Worm (Caenorhabditis elegans) whole organism, L1 larva: ENCODE data around the gene ZK402.5.

Experiments
- Y116A8C.19 ChIP-seq: sonication (generic microtip); optimal IDR thresholded peaks from 2 replicates; lab custom pipeline; 2016; ENCODE audit warnings: missing compliant biosample characterization, missing genetic modification characterization, borderline replicate concordance
- blmp-1 ChIP-seq: fragments of 150-350 bp; optimal IDR thresholded peaks from 2 replicates; lab custom pipeline; 2014; ENCODE audit warnings: missing biosample characterization, missing genetic modification characterization
- ceh-63 ChIP-seq: fragments of 200-800 bp; sonication (Bioruptor generic); optimal IDR thresholded peaks from 2 replicates; lab custom pipeline; 2018; ENCODE audit warnings: mild to moderate bottlenecking, missing genetic modification characterization, missing compliant biosample characterization
- ceh-88 ChIP-seq: fragments of 200-800 bp; sonication (Bioruptor generic); IDR thresholded peaks from 2 replicates; pipeline ENCODE4 v1.3.6; 2022; ENCODE audit warnings: missing genetic modification characterization, missing compliant biosample characterization
- efl-1 ChIP-seq, 4 experiments: fragments of 150-350 bp; optimal IDR thresholded peaks in 3 of 4; peaks in 1 of 4; 1 replicate in 1 of 4; 2 replicates in 3 of 4; lab custom pipeline; 2014; ENCODE audit warnings: missing biosample characterization in 2 of 4, missing genetic modification characterization in 2 of 4, missing genetic modification reagents in 2 of 4
- egl-13 ChIP-seq: sonication (generic microtip); optimal IDR thresholded peaks from 2 replicates; lab custom pipeline; 2016; ENCODE audit warnings: missing genotype, missing genetic modification reagents, missing genetic modification characterization, missing compliant biosample characterization
- egl-27 ChIP-seq, 2 experiments: fragments of 150-350 bp in 1 of 2; sonication (generic microtip); optimal IDR thresholded peaks; 3 replicates each; lab custom pipeline; 2017 to 2018; ENCODE audit warnings: missing biosample characterization in 2 of 2, missing genetic modification characterization in 2 of 2, missing genetic modification reagents in 2 of 2
- elt-3 ChIP-seq, 6 experiments: fragments of 150-350 bp in 1 of 6; sonication (generic microtip); optimal IDR thresholded peaks; 2 replicates each; lab custom pipeline; 2017 to 2018; ENCODE audit warnings: missing biosample characterization in 6 of 6, missing genetic modification characterization in 6 of 6, inconsistent platforms in 1 of 6
- ets-5 ChIP-seq: fragments of 200-800 bp; sonication (Bioruptor generic); IDR thresholded peaks from 2 replicates; pipeline ENCODE4 v1.3.6; 2022; ENCODE audit warnings: missing genetic modification characterization, missing compliant biosample characterization
- hlh-17 ChIP-seq: fragments of 200-800 bp; sonication (Bioruptor generic); optimal IDR thresholded peaks from 2 replicates; lab custom pipeline; 2018; ENCODE audit warnings: missing genetic modification characterization, mild to moderate bottlenecking, missing compliant biosample characterization, moderate library complexity, borderline replicate concordance
- irx-1 ChIP-seq: sonication (generic microtip); optimal IDR thresholded peaks from 2 replicates; lab custom pipeline; 2016; ENCODE audit warnings: missing genetic modification characterization, missing compliant biosample characterization
- jun-1 ChIP-seq: fragments of 150-350 bp; optimal IDR thresholded peaks from 2 replicates; lab custom pipeline; 2014; ENCODE audit warnings: missing biosample characterization, missing genetic modification reagents, missing genetic modification characterization
- lin-14 ChIP-seq: fragments of 200-800 bp; sonication (Bioruptor generic); optimal IDR thresholded peaks from 2 replicates; lab custom pipeline; 2018; ENCODE audit warnings: mild to moderate bottlenecking, missing genetic modification characterization, moderate library complexity, missing compliant biosample characterization
- lin-35 ChIP-seq, 2 experiments: fragments of 150-350 bp; optimal IDR thresholded peaks; 2 replicates each; lab custom pipeline; 2014; ENCODE audit warnings: missing biosample characterization in 2 of 2, missing genetic modification characterization in 2 of 2, missing genetic modification reagents in 2 of 2
- lir-3 ChIP-seq: sonication (generic microtip); optimal IDR thresholded peaks from 2 replicates; lab custom pipeline; 2016; ENCODE audit warnings: mild to moderate bottlenecking, missing genetic modification characterization, moderate library complexity, missing compliant biosample characterization; ENCODE audit not compliant: poor library complexity
- lsy-2 ChIP-seq, 2 experiments: fragments of 150-350 bp; optimal IDR thresholded peaks; 2 replicates each; lab custom pipeline; 2014; ENCODE audit warnings: missing biosample characterization in 2 of 2, missing genetic modification characterization in 2 of 2
- mdl-1 ChIP-seq, 2 experiments: fragments of 150-350 bp; optimal IDR thresholded peaks; 2 replicates each; lab custom pipeline; 2014 to 2017; ENCODE audit warnings: missing biosample characterization in 2 of 2, missing genetic modification characterization in 2 of 2, inconsistent platforms in 1 of 2
- mep-1 ChIP-seq: fragments of 150-350 bp; optimal IDR thresholded peaks from 2 replicates; lab custom pipeline; 2014; ENCODE audit warnings: missing biosample characterization, missing genetic modification characterization
- nhr-12 ChIP-seq: sonication (generic microtip); optimal IDR thresholded peaks from 2 replicates; lab custom pipeline; 2017; ENCODE audit warnings: missing biosample characterization, missing genetic modification characterization
- nhr-19 ChIP-seq: fragments of 200-800 bp; sonication (Bioruptor generic); conservative IDR thresholded peaks from 2 replicates; pipeline ENCODE4 v1.3.6; 2022; ENCODE audit warnings: missing genetic modification characterization, missing compliant biosample characterization
- nhr-20 ChIP-seq: sonication (generic microtip); optimal IDR thresholded peaks from 2 replicates; lab custom pipeline; 2016; ENCODE audit warnings: mild to moderate bottlenecking, missing genetic modification characterization, missing compliant biosample characterization
- nhr-237 ChIP-seq: fragments of 150-350 bp; optimal IDR thresholded peaks from 2 replicates; lab custom pipeline; 2014; ENCODE audit warnings: missing biosample characterization, missing genetic modification characterization
- nhr-71 ChIP-seq: sonication (generic microtip); optimal IDR thresholded peaks from 2 replicates; lab custom pipeline; 2016; ENCODE audit warnings: mild to moderate bottlenecking, missing genetic modification characterization, moderate library complexity, missing compliant biosample characterization
- nhr-84 ChIP-seq: sonication (generic microtip); optimal IDR thresholded peaks from 2 replicates; lab custom pipeline; 2017; ENCODE audit warnings: missing biosample characterization, missing genetic modification characterization
- nhr-85 ChIP-seq: sonication (generic microtip); peaks from one replicate; lab custom pipeline; 2016; ENCODE audit warnings: missing genetic modification characterization, inconsistent platforms, missing compliant biosample characterization
- rnt-1 ChIP-seq: sonication (generic microtip); optimal IDR thresholded peaks from 2 replicates; lab custom pipeline; 2016; ENCODE audit warnings: mild to moderate bottlenecking, missing genetic modification characterization, moderate library complexity, missing compliant biosample characterization
- skn-1 ChIP-seq: fragments of 150-350 bp; optimal IDR thresholded peaks from 2 replicates; lab custom pipeline; 2014; ENCODE audit warnings: missing biosample characterization, missing genetic modification characterization
- snu-23 ChIP-seq: sonication (generic microtip); optimal IDR thresholded peaks from 2 replicates; lab custom pipeline; 2016; ENCODE audit warnings: missing genetic modification characterization, missing compliant biosample characterization
- tbx-2 ChIP-seq: sonication (generic microtip); optimal IDR thresholded peaks from 2 replicates; lab custom pipeline; 2016; ENCODE audit warnings: missing genetic modification characterization, missing compliant biosample characterization
- unc-130 ChIP-seq: fragments of 150-350 bp; optimal IDR thresholded peaks from 2 replicates; lab custom pipeline; 2017; ENCODE audit warnings: missing biosample characterization, missing genetic modification characterization, inconsistent platforms
- unc-86 ChIP-seq: sonication (generic microtip); optimal IDR thresholded peaks from 2 replicates; lab custom pipeline; 2016; ENCODE audit warnings: missing genetic modification characterization, missing compliant biosample characterization
- ztf-4 ChIP-seq: fragments of 150-350 bp; optimal IDR thresholded peaks from 2 replicates; lab custom pipeline; 2014; ENCODE audit warnings: missing biosample characterization, missing genetic modification characterization

Gene ZK402.5

ce11 chrX:1397516-1397915 is 3.6 kb downstream of the ZK402.5 start, which contains the start of gene H39E20.1:
Gene H39E20.1 (minus strand): TSS chrX:1397616.
- TF ChIP-seq nhr-12 (tag; lab: Kevin White, UChicago) (no peak), jun-1 (tag; lab: Kevin White, UChicago) (no peak), mep-1 (no peak), unc-130 (tag; lab: Kevin White, UChicago) (no peak), ceh-63 (GFP tag; lab: Kevin White, UChicago) (no peak), ets-5 (GFP tag; lab: Robert Waterston, UW) (no peak), hlh-17 (GFP tag; lab: Kevin White, UChicago) (no peak), ceh-88 (no peak)
- TF ChIP-seq, all 84 proteins: peak for 0

DNA sequence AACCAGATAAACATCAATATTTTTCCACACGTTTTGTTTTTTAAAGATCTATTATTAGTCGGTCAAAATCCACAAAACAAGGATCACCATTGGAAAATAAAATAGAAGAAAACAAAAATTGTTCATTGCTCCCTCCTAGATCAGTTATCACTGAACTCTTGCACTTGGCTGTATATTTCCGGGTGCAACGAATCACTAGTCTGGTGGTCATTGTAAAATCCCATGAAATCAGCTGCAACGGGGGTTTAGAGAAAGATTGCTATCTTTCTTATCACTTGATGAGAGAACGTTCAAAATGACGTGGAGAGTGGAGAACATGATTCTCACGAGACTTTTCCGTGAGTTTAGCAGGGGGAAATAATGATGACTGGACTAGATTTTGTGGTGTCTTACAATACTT is 5.4 kb downstream of the ZK402.5 start:
- TF ChIP-seq tbx-2 (tag; lab: Kevin White, UChicago) (peak; percentile 33), skn-1 (tag; lab: Kevin White, UChicago) (peak; percentile 35), lin-14 (GFP tag; lab: Kevin White, UChicago) (peak; percentile 40), blmp-1 (tag; lab: Kevin White, UChicago) (peak; percentile 10), nhr-237 (tag; lab: Kevin White, UChicago) (no peak), unc-86 (tag; lab: Kevin White, UChicago) (no peak), nhr-84 (tag; lab: Kevin White, UChicago) (no peak), snu-23 (GFP tag; lab: Kevin White, UChicago) (peak; percentile 18), elt-3 (tag; optimal IDR thresholded peaks at IDR 0.05; lab: Kevin White, UChicago) (peak in 1 of 6 experiments; percentile 87), mdl-1 (tag; optimal IDR thresholded peaks at IDR 0.05; lab: Kevin White, UChicago) (peak in 1 of 2 experiments; percentile 19), nhr-85 (tag; lab: Kevin White, UChicago) (peak; percentile 78), nhr-19 (GFP tag; lab: Robert Waterston, UW) (peak; percentile 71), jun-1 (tag; lab: Kevin White, UChicago) (peak; percentile 3), ztf-4 (tag; lab: Kevin White, UChicago) (no peak), nhr-20 (tag; lab: Kevin White, UChicago) (peak; percentile 49), rnt-1 (peak; percentile 39), lin-35 (GFP tag; optimal IDR thresholded peaks at IDR 0.05; lab: Kevin White, UChicago) (peak in 1 of 2 experiments; percentile 51), lir-3 (no peak), nhr-71 (peak; percentile 63)

DNA sequence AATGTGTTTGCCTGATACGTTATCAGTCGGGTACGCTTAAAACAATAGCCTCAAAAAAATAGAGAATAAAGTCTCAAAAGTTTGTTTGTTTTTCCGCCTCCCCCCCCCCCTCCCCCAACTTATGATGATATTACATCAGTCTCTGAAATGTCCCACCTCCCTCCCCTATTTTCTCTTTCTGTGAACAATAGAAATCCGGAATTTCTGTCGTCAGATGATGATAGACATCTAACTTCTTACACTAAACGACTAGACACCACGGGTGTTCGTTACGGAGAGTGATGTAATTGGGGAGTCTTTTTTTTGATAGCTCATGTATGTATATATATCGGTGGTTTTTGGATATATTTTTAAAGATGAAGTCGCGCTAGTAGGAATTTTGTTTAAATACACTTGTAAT is 6.7 kb downstream of the ZK402.5 start:
- TF ChIP-seq Y116A8C.19 (tag; lab: Kevin White, UChicago) (no peak), skn-1 (tag; lab: Kevin White, UChicago) (peak; percentile 46), efl-1 (optimal IDR thresholded peaks at IDR 0.05; lab: Kevin White, UChicago) (no peak), efl-1 (GFP tag; optimal IDR thresholded peaks at IDR 0.05 in 1 of 2; lab: Kevin White, UChicago) (peak in 1 of 2 experiments; percentile 3), egl-27 (tag; optimal IDR thresholded peaks at IDR 0.05; lab: Kevin White, UChicago) (no peak)

DNA sequence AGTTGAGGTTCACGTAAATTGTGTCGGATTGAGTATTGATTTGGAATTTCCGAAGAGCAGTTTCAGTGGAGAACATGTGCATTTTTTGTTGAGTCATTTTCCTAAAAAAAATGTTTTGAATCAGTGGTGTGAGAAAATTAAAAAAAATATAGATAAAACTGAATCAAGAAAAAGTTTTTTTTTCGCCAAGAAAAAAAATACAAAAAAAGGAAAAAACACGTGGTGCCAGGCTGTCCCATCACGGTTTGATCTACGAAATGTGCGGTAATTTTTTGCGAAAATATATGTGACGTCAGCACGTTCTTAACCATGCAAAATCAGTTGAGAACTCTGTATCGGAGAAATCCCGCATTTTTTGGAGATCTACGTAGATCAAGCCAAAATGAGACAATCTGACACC is 7.3 kb downstream of the ZK402.5 start, which contains the start of gene F56C3.9:
Gene F56C3.9 (minus strand): TSS at position 101 of the 400 bp plus-strand sequence.
- TF ChIP-seq lsy-2 (tag; optimal IDR thresholded peaks at IDR 0.05; lab: Kevin White, UChicago) (no peak), nhr-84 (tag; lab: Kevin White, UChicago) (no peak), elt-3 (tag; optimal IDR thresholded peaks at IDR 0.05; lab: Kevin White, UChicago) (no peak), lin-35 (GFP tag; optimal IDR thresholded peaks at IDR 0.05; lab: Kevin White, UChicago) (no peak), egl-13 (no peak), jun-1 (tag; lab: Kevin White, UChicago) (no peak), irx-1 (no peak), nhr-19 (GFP tag; lab: Robert Waterston, UW) (no peak), unc-86 (tag; lab: Kevin White, UChicago) (no peak), ceh-88 (no peak)
- TF ChIP-seq, all 84 proteins: peak for 0
